Worm (Caenorhabditis elegans) whole organism, L4 larva: Measurements from ENCODE around the gene nspg-10.

Source experiments
- ama-1 ChIP-seq: fragments of 150-350 bp; optimal IDR thresholded peaks from 2 replicates; lab custom pipeline; 2014; ENCODE audit warnings: inconsistent platforms, mixed read lengths
- fkh-10 ChIP-seq: fragments of 150-350 bp; optimal IDR thresholded peaks from 2 replicates; lab custom pipeline; 2014; ENCODE audit warnings: missing biosample characterization, missing genetic modification reagents, missing genetic modification characterization
- jun-1 ChIP-seq: fragments of 150-350 bp; optimal IDR thresholded peaks from 2 replicates; lab custom pipeline; 2014; ENCODE audit warnings: missing biosample characterization, missing genetic modification reagents, missing genetic modification characterization
- lin-15B ChIP-seq: fragments of 150-350 bp; sonication (generic microtip); optimal IDR thresholded peaks from 3 replicates; lab custom pipeline; 2014; ENCODE audit warnings: missing biosample characterization, missing genetic modification characterization
- lsy-2 ChIP-seq, 2 experiments: fragments of 150-350 bp in 1 of 2; sonication (generic microtip) in 1 of 2; optimal IDR thresholded peaks; 2 replicates each; lab custom pipeline; 2014 to 2017; ENCODE audit warnings: missing biosample characterization in 2 of 2, missing genetic modification characterization in 2 of 2
- mdl-1 ChIP-seq, 2 experiments: fragments of 150-350 bp in 1 of 2; sonication (generic microtip) in 1 of 2; optimal IDR thresholded peaks; 2 replicates each; lab custom pipeline; 2014 to 2017; ENCODE audit warnings: missing biosample characterization in 2 of 2, missing genetic modification characterization in 2 of 2
- nhr-111 ChIP-seq: fragments of 200-800 bp; sonication (Bioruptor generic); optimal IDR thresholded peaks from 2 replicates; lab custom pipeline; 2018; ENCODE audit warnings: mild to moderate bottlenecking, missing genetic modification characterization, missing compliant biosample characterization
- snpc-4 ChIP-seq: fragments of 150-350 bp; optimal IDR thresholded peaks from 2 replicates; lab custom pipeline; 2014; ENCODE audit warnings: missing biosample characterization, missing genetic modification characterization
- unc-39 ChIP-seq: sonication (generic microtip); optimal IDR thresholded peaks from 2 replicates; lab custom pipeline; 2017; ENCODE audit warnings: missing biosample characterization, missing genetic modification characterization

DNA sequence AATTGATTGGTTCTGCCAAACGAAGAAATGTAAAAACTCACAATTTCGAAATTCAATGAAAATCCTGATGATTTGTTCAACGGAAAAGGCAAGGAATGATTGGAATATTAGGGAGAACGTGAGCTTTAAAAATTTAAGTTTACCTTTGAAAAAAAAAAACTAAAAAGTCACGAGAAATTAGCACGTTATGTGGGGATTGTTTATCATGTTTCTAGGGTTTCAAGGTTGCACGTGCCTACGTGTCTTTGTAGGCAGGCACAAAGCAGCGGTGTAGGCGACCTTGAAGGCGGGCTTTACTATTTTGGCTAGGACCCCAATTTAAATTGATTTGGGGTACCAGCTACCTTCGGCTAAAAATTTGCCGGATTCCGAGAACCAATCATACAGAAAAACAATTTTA is 38.2 kb upstream of the nspg-10 start, which contains the start of gene F28E10.4:
- TF ChIP-seq ama-1 (no peak), snpc-4 (tag; lab: Kevin White, UChicago) (no peak), jun-1 (tag; lab: Kevin White, UChicago) (no peak), lsy-2 (tag; optimal IDR thresholded peaks at IDR 0.05; lab: Kevin White, UChicago) (no peak), fkh-10 (GFP tag; lab: Kevin White, UChicago) (no peak), unc-39 (tag; lab: Kevin White, UChicago) (no peak), nhr-111 (no peak), lin-15B (tag; lab: Kevin White, UChicago) (no peak), mdl-1 (tag; optimal IDR thresholded peaks at IDR 0.05; lab: Kevin White, UChicago) (no peak)
